ENCODE assay signal across 1 fruit fly cellular context in genomic region chr2L:6082157-6082645, dm6.
TF ChIP-seq lines count a peak whose summit lies in the region.

TSS of gene Kr-h1 (plus strand) at chr2L:6082603.

TF ChIP-seq in whole organism, embryonic, 481 proteins besides CTCF, POLR2A, EP300 and RAD21 (continued from another document and continues in another):
- TF ChIP-seq odd (GFP tag; optimal IDR thresholded peaks at IDR 0.05; lab: Kevin White, UChicago): no peak
- no peak for TF ChIP-seq CG14965 (GFP tag; optimal IDR thresholded peaks at IDR 0.05; lab: Kevin White, UChicago; ENCODE audit: borderline replicate concordance)
- TF ChIP-seq CG30020 (tag; optimal IDR thresholded peaks at IDR 0.05; lab: Kevin White, UChicago): no peak
- no peak for TF ChIP-seq insv (GFP tag; optimal IDR thresholded peaks at IDR 0.05; lab: Kevin White, UChicago)
- TF ChIP-seq trh (GFP tag; optimal IDR thresholded peaks at IDR 0.05; lab: Kevin White, UChicago): no peak
- TF ChIP-seq CG8290 (GFP tag; optimal IDR thresholded peaks at IDR 0.05; lab: Kevin White, UChicago): no peak
- no peak for TF ChIP-seq CG8290 (tag; optimal IDR thresholded peaks at IDR 0.05; lab: Kevin White, UChicago)
- no peak for TF ChIP-seq Camta (GFP tag; optimal IDR thresholded peaks at IDR 0.05; lab: Kevin White, UChicago)
- TF ChIP-seq CG6765 (GFP tag; optimal IDR thresholded peaks at IDR 0.05; lab: Kevin White, UChicago): no peak
- TF ChIP-seq abd-A (tag; optimal IDR thresholded peaks at IDR 0.05; lab: Kevin White, UChicago): peak; percentile 6
- TF ChIP-seq CG33557 (GFP tag; optimal IDR thresholded peaks at IDR 0.05; lab: Kevin White, UChicago): no peak
- peak; percentile 43 for TF ChIP-seq corto (GFP tag; optimal IDR thresholded peaks at IDR 0.05; lab: Kevin White, UChicago)
- TF ChIP-seq Kr (GFP tag; optimal IDR thresholded peaks at IDR 0.05; lab: Kevin White, UChicago): no peak
- no peak for TF ChIP-seq dm (GFP tag; optimal IDR thresholded peaks at IDR 0.05; lab: Kevin White, UChicago)
- TF ChIP-seq shn (GFP tag; optimal IDR thresholded peaks at IDR 0.05; lab: Kevin White, UChicago): no peak
- no peak for TF ChIP-seq az2 (GFP tag; optimal IDR thresholded peaks at IDR 0.05; lab: Kevin White, UChicago)
- no peak for TF ChIP-seq Opbp (GFP tag; IDR thresholded peaks at IDR 0.05; lab: Robert Waterston, UW; ENCODE audit: partially characterized antibody)
- peak; percentile 37 for TF ChIP-seq Blimp-1 (GFP tag; optimal IDR thresholded peaks at IDR 0.05; lab: Kevin White, UChicago)
- no peak for TF ChIP-seq CG4328 (GFP tag; optimal IDR thresholded peaks at IDR 0.05; lab: Kevin White, UChicago)
- TF ChIP-seq Gug (GFP tag; IDR thresholded peaks at IDR 0.05; lab: Robert Waterston, UW): no peak
- TF ChIP-seq Abd-B (GFP tag; optimal IDR thresholded peaks at IDR 0.05; lab: Kevin White, UChicago): no peak
- TF ChIP-seq CG18262 (tag; optimal IDR thresholded peaks at IDR 0.05; lab: Kevin White, UChicago): no peak
- TF ChIP-seq Med (GFP tag; lab: Kevin White, UChicago): no peak
- TF ChIP-seq cato (GFP tag; optimal IDR thresholded peaks at IDR 0.05; lab: Kevin White, UChicago; ENCODE audit: borderline replicate concordance): no peak
- TF ChIP-seq dmrt11E (tag; optimal IDR thresholded peaks at IDR 0.05; lab: Kevin White, UChicago): no peak
- peak; percentile 33 for TF ChIP-seq Jarid2 (GFP tag; optimal IDR thresholded peaks at IDR 0.05; lab: Kevin White, UChicago)
- TF ChIP-seq Eip74EF (GFP tag; optimal IDR thresholded peaks at IDR 0.05; lab: Kevin White, UChicago): no peak
- TF ChIP-seq CG7271 (tag; optimal IDR thresholded peaks at IDR 0.05; lab: Kevin White, UChicago): no peak
- TF ChIP-seq CG8478 (optimal IDR thresholded peaks at IDR 0.05; lab: Kevin White, UChicago): no peak
- TF ChIP-seq grn (GFP tag; optimal IDR thresholded peaks at IDR 0.05; lab: Kevin White, UChicago): peak; percentile 46
- TF ChIP-seq CG34224 (GFP tag; IDR thresholded peaks at IDR 0.05; lab: Robert Waterston, UW; ENCODE audit: partially characterized antibody): peak; percentile 39; the same call in 1 of the 3 replicates
- TF ChIP-seq D19B (GFP tag; optimal IDR thresholded peaks at IDR 0.05; lab: Kevin White, UChicago): no peak
- no peak for TF ChIP-seq CG9817 (tag; optimal IDR thresholded peaks at IDR 0.05; lab: Kevin White, UChicago)
- TF ChIP-seq Xrp1 (GFP tag; IDR thresholded peaks at IDR 0.05; lab: Robert Waterston, UW): no peak
- TF ChIP-seq Chrac-16 (GFP tag; optimal IDR thresholded peaks at IDR 0.05; lab: Kevin White, UChicago): no peak
- no peak for TF ChIP-seq Ada2b (GFP tag; IDR thresholded peaks at IDR 0.05; lab: Robert Waterston, UW)
- TF ChIP-seq ewg (GFP tag; optimal IDR thresholded peaks at IDR 0.05; lab: Kevin White, UChicago): no peak
- no peak for TF ChIP-seq dimm (GFP tag; IDR thresholded peaks at IDR 0.05; lab: Robert Waterston, UW)
- no peak for TF ChIP-seq CG15696 (tag; optimal IDR thresholded peaks at IDR 0.05; lab: Kevin White, UChicago)
- TF ChIP-seq CoRest (tag; optimal IDR thresholded peaks at IDR 0.05; lab: Kevin White, UChicago): no peak
- no peak for TF ChIP-seq p53 (GFP tag; optimal IDR thresholded peaks at IDR 0.05; lab: Kevin White, UChicago)
- no peak for TF ChIP-seq CG5953 (GFP tag; IDR thresholded peaks at IDR 0.05; lab: Robert Waterston, UW)
- TF ChIP-seq CG3407 (GFP tag; optimal IDR thresholded peaks at IDR 0.05; lab: Kevin White, UChicago): no peak
- TF ChIP-seq fd102C (GFP tag; optimal IDR thresholded peaks at IDR 0.05; lab: Kevin White, UChicago): no peak
- no peak for TF ChIP-seq HLH54F (GFP tag; optimal IDR thresholded peaks at IDR 0.05; lab: Kevin White, UChicago)
- TF ChIP-seq E2f1 (GFP tag; IDR thresholded peaks at IDR 0.05; lab: Robert Waterston, UW): no peak
- TF ChIP-seq luna (GFP tag; optimal IDR thresholded peaks at IDR 0.05; lab: Kevin White, UChicago): no peak
- TF ChIP-seq caup (GFP tag; optimal IDR thresholded peaks at IDR 0.05; lab: Kevin White, UChicago; ENCODE audit: severe bottlenecking): no peak
- no peak for TF ChIP-seq CG31388 (GFP tag; optimal IDR thresholded peaks at IDR 0.05; lab: Kevin White, UChicago)
- TF ChIP-seq Scr (GFP tag; IDR thresholded peaks at IDR 0.05; lab: Robert Waterston, UW; ENCODE audit: partially characterized antibody): 0 out of 2 replicates have a peak, but pooled peaks have one; percentile 12
- TF ChIP-seq rib (GFP tag; IDR thresholded peaks at IDR 0.05; lab: Robert Waterston, UW): peak; percentile 85
- TF ChIP-seq da (GFP tag; optimal IDR thresholded peaks at IDR 0.05; lab: Kevin White, UChicago): no peak
- TF ChIP-seq CG32772 (GFP tag; IDR thresholded peaks at IDR 0.05; lab: Robert Waterston, UW): no peak
- TF ChIP-seq gcm2 (GFP tag; optimal IDR thresholded peaks at IDR 0.05; lab: Kevin White, UChicago): no peak
- TF ChIP-seq Rfx (GFP tag; IDR thresholded peaks at IDR 0.05; lab: Robert Waterston, UW): 0 out of 2 replicates have a peak, but pooled peaks have one; percentile 17
- TF ChIP-seq CG12104 (GFP tag; optimal IDR thresholded peaks at IDR 0.05; lab: Kevin White, UChicago): no peak
- peak; percentile 27; the same call in 1 of the 2 replicates for TF ChIP-seq amos (GFP tag; IDR thresholded peaks at IDR 0.05; lab: Robert Waterston, UW; ENCODE audit: partially characterized antibody)
- no peak for TF ChIP-seq ro (GFP tag; IDR thresholded peaks at IDR 0.05; lab: Robert Waterston, UW)
- no peak for TF ChIP-seq HLHmδ (GFP tag; optimal IDR thresholded peaks at IDR 0.05; lab: Kevin White, UChicago)
- TF ChIP-seq Oli (tag; optimal IDR thresholded peaks at IDR 0.05; lab: Kevin White, UChicago): no peak
- TF ChIP-seq org-1 (GFP tag; optimal IDR thresholded peaks at IDR 0.05; lab: Kevin White, UChicago): no peak
- TF ChIP-seq pros (GFP tag; optimal IDR thresholded peaks at IDR 0.05; lab: Kevin White, UChicago): no peak
- TF ChIP-seq CG8388 (GFP tag; optimal IDR thresholded peaks at IDR 0.05; lab: Kevin White, UChicago): no peak
- no peak for TF ChIP-seq row (GFP tag; IDR thresholded peaks at IDR 0.05; lab: Robert Waterston, UW)
- no peak for TF ChIP-seq btn (GFP tag; optimal IDR thresholded peaks at IDR 0.05; lab: Kevin White, UChicago)
- TF ChIP-seq CG14050 (GFP tag; IDR thresholded peaks at IDR 0.05; lab: Robert Waterston, UW): no peak
- TF ChIP-seq Fer3 (tag; optimal IDR thresholded peaks at IDR 0.05; lab: Kevin White, UChicago): no peak
- TF ChIP-seq CG9797 (GFP tag; optimal IDR thresholded peaks at IDR 0.05; lab: Kevin White, UChicago): no peak
- no peak for TF ChIP-seq disco-r (GFP tag; optimal IDR thresholded peaks at IDR 0.05; lab: Kevin White, UChicago)
- no peak for TF ChIP-seq D (optimal IDR thresholded peaks at IDR 0.05; lab: Kevin White, UChicago)
- no peak for TF ChIP-seq D (GFP tag; optimal IDR thresholded peaks at IDR 0.05; lab: Kevin White, UChicago)
- TF ChIP-seq Dbx (GFP tag; IDR thresholded peaks at IDR 0.05; lab: Robert Waterston, UW): no peak
- no peak for TF ChIP-seq kah (GFP tag; optimal IDR thresholded peaks at IDR 0.05; lab: Kevin White, UChicago)
- TF ChIP-seq CG13894 (tag; optimal IDR thresholded peaks at IDR 0.05; lab: Kevin White, UChicago): peak; percentile 72
- no peak for TF ChIP-seq CG2129 (GFP tag; IDR thresholded peaks at IDR 0.05; lab: Robert Waterston, UW; ENCODE audit: partially characterized antibody)
- no peak for TF ChIP-seq CG11456 (GFP tag; IDR thresholded peaks at IDR 0.05; lab: Robert Waterston, UW)
- no peak for TF ChIP-seq ab (GFP tag; optimal IDR thresholded peaks at IDR 0.05; lab: Kevin White, UChicago)
- no peak for TF ChIP-seq CG7372 (GFP tag; IDR thresholded peaks at IDR 0.05; lab: Robert Waterston, UW)
- no peak for TF ChIP-seq Hr78 (GFP tag; optimal IDR thresholded peaks at IDR 0.05; lab: Kevin White, UChicago)
- TF ChIP-seq CG17829 (tag; optimal IDR thresholded peaks at IDR 0.05; lab: Kevin White, UChicago): no peak
- no peak for TF ChIP-seq CG10543 (GFP tag; optimal IDR thresholded peaks at IDR 0.05; lab: Kevin White, UChicago)
- no peak for TF ChIP-seq sqz (GFP tag; optimal IDR thresholded peaks at IDR 0.05; lab: Kevin White, UChicago)
- no peak for TF ChIP-seq ATbp (GFP tag; optimal IDR thresholded peaks at IDR 0.05; lab: Kevin White, UChicago)
- TF ChIP-seq CG12769 (tag; optimal IDR thresholded peaks at IDR 0.05; lab: Kevin White, UChicago): peak; percentile 11
- no peak for TF ChIP-seq dpn (GFP tag; optimal IDR thresholded peaks at IDR 0.05; lab: Kevin White, UChicago)
- TF ChIP-seq MTF-1 (GFP tag; optimal IDR thresholded peaks at IDR 0.05; lab: Kevin White, UChicago; ENCODE audit: borderline replicate concordance): no peak
- TF ChIP-seq CG12659 (GFP tag; optimal IDR thresholded peaks at IDR 0.05; lab: Kevin White, UChicago): no peak
- no peak for TF ChIP-seq H15 (GFP tag; IDR thresholded peaks at IDR 0.05; lab: Robert Waterston, UW)
- TF ChIP-seq CG30403 (GFP tag; optimal IDR thresholded peaks at IDR 0.05; lab: Kevin White, UChicago): no peak
- no peak for TF ChIP-seq CG12744 (GFP tag; optimal IDR thresholded peaks at IDR 0.05; lab: Kevin White, UChicago)
- TF ChIP-seq CG18619 (GFP tag; optimal IDR thresholded peaks at IDR 0.05; lab: Kevin White, UChicago): no peak
- no peak for TF ChIP-seq CG7987 (GFP tag; optimal IDR thresholded peaks at IDR 0.05; lab: Kevin White, UChicago)
- TF ChIP-seq CG9932 (GFP tag; IDR thresholded peaks at IDR 0.05; lab: Robert Waterston, UW): peak; percentile 17; the same call in 1 of the 2 replicates
- TF ChIP-seq CG6175 (GFP tag; IDR thresholded peaks at IDR 0.05; lab: Robert Waterston, UW): peak; percentile 80; the same call in 2 of the 3 replicates
- no peak for TF ChIP-seq Dll (GFP tag; IDR thresholded peaks at IDR 0.05; lab: Robert Waterston, UW; ENCODE audit: partially characterized antibody)
- no peak for TF ChIP-seq pan (optimal IDR thresholded peaks at IDR 0.05; lab: Kevin White, UChicago)
- no peak for TF ChIP-seq pan (GFP tag; optimal IDR thresholded peaks at IDR 0.05 in 1 of 2, IDR thresholded peaks at IDR 0.05 in 1 of 2)
- peak; percentile 63; the same call in 1 of the 2 replicates for TF ChIP-seq CG42726 (GFP tag; IDR thresholded peaks at IDR 0.05; lab: Robert Waterston, UW; ENCODE audit: partially characterized antibody)
- TF ChIP-seq CG3838 (GFP tag; optimal IDR thresholded peaks at IDR 0.05; lab: Kevin White, UChicago): no peak
- peak; percentile 3 for TF ChIP-seq Deaf1 (tag; optimal IDR thresholded peaks at IDR 0.05; lab: Kevin White, UChicago)
- TF ChIP-seq CG6689 (GFP tag; IDR thresholded peaks at IDR 0.05; lab: Robert Waterston, UW): no peak
- no peak for TF ChIP-seq CG18599 (GFP tag; optimal IDR thresholded peaks at IDR 0.05; lab: Kevin White, UChicago)
- no peak for TF ChIP-seq CrebB (tag; optimal IDR thresholded peaks at IDR 0.05; lab: Kevin White, UChicago)
- peak; percentile 27 for TF ChIP-seq B-H2 (GFP tag; optimal IDR thresholded peaks at IDR 0.05; lab: Kevin White, UChicago)
- no peak for TF ChIP-seq CG16779 (GFP tag; IDR thresholded peaks at IDR 0.05; lab: Robert Waterston, UW)
- TF ChIP-seq knrl (GFP tag; IDR thresholded peaks at IDR 0.05; lab: Robert Waterston, UW; ENCODE audit: partially characterized antibody): no peak
- TF ChIP-seq slou (GFP tag; optimal IDR thresholded peaks at IDR 0.05; lab: Kevin White, UChicago): no peak
- peak; percentile 96 for TF ChIP-seq chinmo (GFP tag; IDR thresholded peaks at IDR 0.05; lab: Robert Waterston, UW; ENCODE audit: partially characterized antibody)
- peak; percentile 23; the same call in 1 of the 2 replicates for TF ChIP-seq Bgb (GFP tag; IDR thresholded peaks at IDR 0.05; lab: Robert Waterston, UW; ENCODE audit: partially characterized antibody)
- TF ChIP-seq Doc3 (GFP tag; IDR thresholded peaks at IDR 0.05; lab: Robert Waterston, UW; ENCODE audit: partially characterized antibody): no peak
- TF ChIP-seq CG6813 (GFP tag; optimal IDR thresholded peaks at IDR 0.05; lab: Kevin White, UChicago): no peak
- TF ChIP-seq CG12155 (GFP tag; optimal IDR thresholded peaks at IDR 0.05; lab: Kevin White, UChicago): peak; percentile 72
- TF ChIP-seq CG16815 (GFP tag; optimal IDR thresholded peaks at IDR 0.05; lab: Kevin White, UChicago): no peak
- TF ChIP-seq CG31441 (GFP tag; IDR thresholded peaks at IDR 0.05; lab: Robert Waterston, UW): no peak
- peak; percentile 68 for TF ChIP-seq exex (tag; optimal IDR thresholded peaks at IDR 0.05; lab: Kevin White, UChicago)
- no peak for TF ChIP-seq jigr1 (GFP tag; IDR thresholded peaks at IDR 0.05; lab: Robert Waterston, UW)
- no peak for TF ChIP-seq NC2α (GFP tag; optimal IDR thresholded peaks at IDR 0.05; lab: Kevin White, UChicago)
- no peak for TF ChIP-seq bowl (GFP tag; IDR thresholded peaks at IDR 0.05; lab: Robert Waterston, UW)
- TF ChIP-seq chm (GFP tag; IDR thresholded peaks at IDR 0.05; lab: Robert Waterston, UW): 0 out of 2 replicates have a peak, but pooled peaks have one; percentile 44
- no peak for TF ChIP-seq CG18476 (GFP tag; optimal IDR thresholded peaks at IDR 0.05; lab: Kevin White, UChicago)
- TF ChIP-seq cg (GFP tag; optimal IDR thresholded peaks at IDR 0.05; lab: Kevin White, UChicago): peak; percentile 67
- no peak for TF ChIP-seq gsb-n (tag; optimal IDR thresholded peaks at IDR 0.05; lab: Kevin White, UChicago)
- TF ChIP-seq Awh (GFP tag; IDR thresholded peaks at IDR 0.05; lab: Robert Waterston, UW): no peak
- no peak for TF ChIP-seq CG10462 (GFP tag; optimal IDR thresholded peaks at IDR 0.05; lab: Kevin White, UChicago)
- TF ChIP-seq repo (GFP tag; optimal IDR thresholded peaks at IDR 0.05; lab: Kevin White, UChicago): no peak
- TF ChIP-seq Nf-YB (GFP tag; optimal IDR thresholded peaks at IDR 0.05; lab: Kevin White, UChicago): no peak
- TF ChIP-seq Dref (GFP tag; IDR thresholded peaks at IDR 0.05; lab: Robert Waterston, UW): no peak
- TF ChIP-seq CG32767 (GFP tag; IDR thresholded peaks at IDR 0.05; lab: Robert Waterston, UW): no peak
- TF ChIP-seq z (GFP tag; IDR thresholded peaks at IDR 0.05; lab: Robert Waterston, UW): no peak
- TF ChIP-seq Lpt (GFP tag; optimal IDR thresholded peaks at IDR 0.05; lab: Kevin White, UChicago): no peak
- TF ChIP-seq ham (GFP tag; IDR thresholded peaks at IDR 0.05; lab: Robert Waterston, UW): no peak
- no peak for TF ChIP-seq nau (GFP tag; optimal IDR thresholded peaks at IDR 0.05; lab: Kevin White, UChicago)
- peak; percentile 14 for TF ChIP-seq scrt (GFP tag; optimal IDR thresholded peaks at IDR 0.05; lab: Kevin White, UChicago)
- no peak for TF ChIP-seq CG2199 (GFP tag; IDR thresholded peaks at IDR 0.05; lab: Robert Waterston, UW)
- peak; percentile 14 for TF ChIP-seq CG34376 (GFP tag; optimal IDR thresholded peaks at IDR 0.05; lab: Kevin White, UChicago)
- TF ChIP-seq usp (GFP tag; optimal IDR thresholded peaks at IDR 0.05; lab: Kevin White, UChicago): no peak
